Fruit fly (Drosophila melanogaster) whole organism, embryonic: ENCODE results near the gene CG34028.

ENCODE experiments used
- Aef1 ChIP-seq: fragments of 200-800 bp; sonication (Bioruptor generic); IDR thresholded peaks from 3 replicates; pipeline ENCODE4 v1.3.6; 2022; ENCODE audit warnings: missing biosample characterization, missing genetic modification characterization
- CG1024 ChIP-seq: fragments of 200-800 bp; sonication (Bioruptor generic); IDR thresholded peaks from 2 replicates; pipeline ENCODE4 v1.3.6; 2022; ENCODE audit warnings: missing biosample characterization, missing genetic modification characterization
- CG1233 ChIP-seq: fragments of 200-800 bp; sonication (Bioruptor generic); optimal IDR thresholded peaks from 4 replicates; lab custom pipeline; 2018; ENCODE audit warnings: missing biosample characterization, mild to moderate bottlenecking, missing genetic modification characterization
- CG12391 ChIP-seq: fragments of 200-800 bp; sonication (Bioruptor generic); optimal IDR thresholded peaks from 3 replicates; lab custom pipeline; 2018; ENCODE audit warnings: missing biosample characterization, mild to moderate bottlenecking, missing genetic modification characterization, moderate library complexity
- CG12744 ChIP-seq: fragments of 200-800 bp; sonication (Bioruptor generic); optimal IDR thresholded peaks from 2 replicates; lab custom pipeline; 2016; ENCODE audit warnings: missing biosample characterization, missing genetic modification characterization
- CG15073 ChIP-seq: fragments of 200-800 bp; sonication (Bioruptor generic); optimal IDR thresholded peaks from 2 replicates; lab custom pipeline; 2016; ENCODE audit warnings: missing biosample characterization, missing genetic modification characterization
- CG17328 ChIP-seq: fragments of 200-800 bp; sonication (Bioruptor generic); IDR thresholded peaks from 2 replicates; pipeline ENCODE4 v1.3.6; 2022; ENCODE audit warnings: missing biosample characterization, missing genetic modification characterization
- CG2875 ChIP-seq: fragments of 200-800 bp; sonication (Bioruptor generic); optimal IDR thresholded peaks from 2 replicates; lab custom pipeline; 2017; ENCODE audit warnings: missing biosample characterization, mild to moderate bottlenecking, missing genetic modification characterization, missing genetic modification reagents
- CG30020 ChIP-seq: fragments of 200-800 bp; optimal IDR thresholded peaks from 2 replicates; lab custom pipeline; 2019; ENCODE audit warnings: missing biosample characterization, mild to moderate bottlenecking, missing genetic modification characterization, moderate library complexity
- CG3065 ChIP-seq: fragments of 200-800 bp; sonication (Bioruptor generic); optimal IDR thresholded peaks from 2 replicates; lab custom pipeline; 2016; ENCODE audit warnings: missing biosample characterization, missing genetic modification characterization
- CG32772 ChIP-seq: fragments of 200-800 bp; sonication (Bioruptor generic); IDR thresholded peaks from 2 replicates; pipeline ENCODE4 v1.3.6; 2022; ENCODE audit warnings: missing biosample characterization, missing genetic modification characterization
- CG3726 ChIP-seq: fragments of 200-800 bp; sonication (Bioruptor generic); IDR thresholded peaks from 3 replicates; pipeline ENCODE4, ENCODE4 v1.3.6; 2022; ENCODE audit warnings: missing biosample characterization, missing genetic modification characterization
- CG3838 ChIP-seq: fragments of 200-800 bp; sonication (Bioruptor generic); optimal IDR thresholded peaks from 3 replicates; lab custom pipeline; 2016; ENCODE audit warnings: missing biosample characterization, missing genetic modification characterization
- CG42726 ChIP-seq: fragments of 200-800 bp; sonication (Bioruptor generic); IDR thresholded peaks from 2 replicates; pipeline ENCODE4 v1.3.6; 2022; ENCODE audit warnings: missing biosample characterization, missing genetic modification characterization; ENCODE audit not compliant: partially characterized antibody
- CG6765 ChIP-seq: fragments of 200-800 bp; sonication (Bioruptor generic); optimal IDR thresholded peaks from 3 replicates; lab custom pipeline; 2017; ENCODE audit warnings: missing biosample characterization, mild to moderate bottlenecking, missing genetic modification characterization
- CG7928 ChIP-seq: fragments of 200-800 bp; sonication (Bioruptor generic); optimal IDR thresholded peaks from 2 replicates; lab custom pipeline; 2017; ENCODE audit warnings: missing biosample characterization, mild to moderate bottlenecking, missing genetic modification characterization
- CG8290 ChIP-seq, 3 experiments: fragments of 200-800 bp; sonication (Bioruptor generic); optimal IDR thresholded peaks; 2 replicates each; lab custom pipeline; 2016 to 2019; ENCODE audit warnings: missing biosample characterization in 3 of 3, missing genetic modification characterization in 3 of 3, mild to moderate bottlenecking in 2 of 3, moderate library complexity in 1 of 3
- CG9215 ChIP-seq: fragments of 200-800 bp; sonication (Bioruptor generic); IDR thresholded peaks from 2 replicates; pipeline ENCODE4 v1.3.6; 2022; ENCODE audit warnings: missing biosample characterization, missing genetic modification characterization
- CHES-1-like ChIP-seq: fragments of 200-800 bp; sonication (Bioruptor generic); optimal IDR thresholded peaks from 2 replicates; lab custom pipeline; 2016; ENCODE audit warnings: missing biosample characterization, missing genetic modification characterization
- Camta ChIP-seq: fragments of 200-800 bp; sonication (Bioruptor generic); optimal IDR thresholded peaks from 2 replicates; lab custom pipeline; 2016; ENCODE audit warnings: missing biosample characterization, missing genetic modification characterization
- H2.0 ChIP-seq: fragments of 200-800 bp; sonication (Bioruptor generic); IDR thresholded peaks from 2 replicates; pipeline ENCODE4 v1.3.6; 2022; ENCODE audit warnings: missing biosample characterization, missing genetic modification characterization
- Hey ChIP-seq: fragments of 200-800 bp; sonication (Bioruptor generic); optimal IDR thresholded peaks from 3 replicates; lab custom pipeline; 2018; ENCODE audit warnings: missing biosample characterization, mild to moderate bottlenecking, missing genetic modification characterization
- Jarid2 ChIP-seq: fragments of 200-800 bp; sonication (Bioruptor generic); optimal IDR thresholded peaks from 3 replicates; lab custom pipeline; 2017; ENCODE audit warnings: mild to moderate bottlenecking, missing biosample characterization, missing genetic modification reagents, missing genetic modification characterization
- MESR4 ChIP-seq: fragments of 200-800 bp; sonication (Bioruptor generic); optimal IDR thresholded peaks from 2 replicates; lab custom pipeline; 2018; ENCODE audit warnings: missing biosample characterization, mild to moderate bottlenecking, missing genetic modification characterization, moderate library complexity
- Mad ChIP-seq: fragments of 200-800 bp; sonication (Bioruptor generic); optimal IDR thresholded peaks from 2 replicates; lab custom pipeline; 2016; ENCODE audit warnings: missing biosample characterization, missing genetic modification characterization
- Rx ChIP-seq: fragments of 200-800 bp; sonication (Bioruptor generic); IDR thresholded peaks from 2 replicates; pipeline ENCODE4 v1.3.6; 2022; ENCODE audit warnings: missing biosample characterization, missing genetic modification characterization
- Sox102F ChIP-seq: fragments of 200-800 bp; sonication (Bioruptor generic); optimal IDR thresholded peaks from 2 replicates; lab custom pipeline; 2018; ENCODE audit warnings: missing biosample characterization, mild to moderate bottlenecking, missing genetic modification characterization, moderate library complexity
- abd-A ChIP-seq: fragments of 200-800 bp; sonication (Bioruptor generic); optimal IDR thresholded peaks from 3 replicates; lab custom pipeline; 2019; ENCODE audit warnings: missing biosample characterization, mild to moderate bottlenecking, missing genetic modification characterization, moderate library complexity
- amos ChIP-seq: fragments of 200-800 bp; sonication (Bioruptor generic); IDR thresholded peaks from 2 replicates; pipeline ENCODE4 v1.3.6; 2022; ENCODE audit warnings: missing biosample characterization, missing genetic modification characterization; ENCODE audit not compliant: partially characterized antibody
- btn ChIP-seq: fragments of 200-800 bp; sonication (Bioruptor generic); optimal IDR thresholded peaks from 2 replicates; lab custom pipeline; 2016; ENCODE audit warnings: missing biosample characterization, missing genetic modification characterization
- cg ChIP-seq: fragments of 200-800 bp; sonication (Bioruptor generic); optimal IDR thresholded peaks from 3 replicates; lab custom pipeline; 2019; ENCODE audit warnings: missing biosample characterization, mild to moderate bottlenecking, missing genetic modification characterization, moderate library complexity
- exex ChIP-seq: fragments of 200-800 bp; sonication (Bioruptor generic); optimal IDR thresholded peaks from 4 replicates; lab custom pipeline; 2018; ENCODE audit warnings: missing biosample characterization, mild to moderate bottlenecking, missing genetic modification characterization, moderate library complexity
- gro ChIP-seq: fragments of 200-800 bp; sonication (Bioruptor generic); optimal IDR thresholded peaks from 2 replicates; lab custom pipeline; 2016; ENCODE audit warnings: missing biosample characterization, missing genetic modification characterization
- gsb ChIP-seq: fragments of 200-800 bp; sonication (Bioruptor generic); IDR thresholded peaks from 2 replicates; pipeline ENCODE4 v1.3.6; 2022; ENCODE audit warnings: missing biosample characterization, missing genetic modification characterization
- hth ChIP-seq: fragments of >200 bp; optimal IDR thresholded peaks from 2 replicates; lab custom pipeline; 2017; ENCODE audit warnings: inconsistent platforms
- ken ChIP-seq: fragments of 200-800 bp; sonication (Bioruptor generic); IDR thresholded peaks from 3 replicates; pipeline ENCODE4 v1.3.6; 2022; ENCODE audit warnings: missing biosample characterization, missing genetic modification characterization
- lilli ChIP-seq: fragments of 200-800 bp; sonication (Bioruptor generic); optimal IDR thresholded peaks from 3 replicates; lab custom pipeline; 2016; ENCODE audit warnings: missing biosample characterization, missing genetic modification characterization
- odd ChIP-seq: fragments of 200-800 bp; sonication (Bioruptor generic); optimal IDR thresholded peaks from 2 replicates; lab custom pipeline; 2017; ENCODE audit warnings: missing biosample characterization, mild to moderate bottlenecking, missing genetic modification characterization
- pnt ChIP-seq: fragments of 200-800 bp; sonication (Bioruptor generic); optimal IDR thresholded peaks from 3 replicates; lab custom pipeline; 2016; ENCODE audit warnings: missing biosample characterization, missing genetic modification characterization
- shn ChIP-seq: fragments of 200-800 bp; sonication (Bioruptor generic); optimal IDR thresholded peaks from 3 replicates; lab custom pipeline; 2016; ENCODE audit warnings: missing biosample characterization, missing genetic modification characterization
- sim ChIP-seq: fragments of 200-800 bp; sonication (Bioruptor generic); IDR thresholded peaks from 2 replicates; pipeline ENCODE4 v1.3.6; 2022; ENCODE audit warnings: missing biosample characterization, missing genetic modification characterization
- sisA ChIP-seq: fragments of 200-800 bp; sonication (Bioruptor generic); IDR thresholded peaks from 2 replicates; pipeline ENCODE4 v1.3.6; 2022; ENCODE audit warnings: missing biosample characterization, missing genetic modification characterization
- ssp ChIP-seq: fragments of 200-800 bp; sonication (Bioruptor generic); IDR thresholded peaks from 2 replicates; pipeline ENCODE4 v1.3.6; 2022; ENCODE audit warnings: missing biosample characterization, missing genetic modification characterization
- stwl ChIP-seq: fragments of 200-800 bp; sonication (Bioruptor generic); optimal IDR thresholded peaks from 3 replicates; lab custom pipeline; 2018; ENCODE audit warnings: missing biosample characterization, mild to moderate bottlenecking, missing genetic modification characterization, moderate library complexity
- tap ChIP-seq: fragments of 200-800 bp; optimal IDR thresholded peaks from 3 replicates; lab custom pipeline; 2019; ENCODE audit warnings: missing biosample characterization, mild to moderate bottlenecking, missing genetic modification characterization, moderate library complexity
- tup ChIP-seq: fragments of 200-800 bp; sonication (Bioruptor generic); optimal IDR thresholded peaks from 2 replicates; lab custom pipeline; 2016; ENCODE audit warnings: missing biosample characterization, mild to moderate bottlenecking, missing genetic modification characterization, moderate library complexity
- twi ChIP-seq: fragments of 200-800 bp; optimal IDR thresholded peaks from 2 replicates; lab custom pipeline; 2019; ENCODE audit warnings: missing biosample characterization, mild to moderate bottlenecking, missing genetic modification characterization, moderate library complexity
- vfl ChIP-seq: fragments of 200-800 bp; sonication (Bioruptor generic); optimal IDR thresholded peaks from 2 replicates; lab custom pipeline; 2016; ENCODE audit warnings: missing biosample characterization, missing genetic modification characterization
- zfh2 ChIP-seq: fragments of 200-800 bp; sonication (Bioruptor generic); optimal IDR thresholded peaks from 2 replicates; lab custom pipeline; 2016; ENCODE audit warnings: missing biosample characterization, missing genetic modification characterization

Gene CG34028

DNA sequence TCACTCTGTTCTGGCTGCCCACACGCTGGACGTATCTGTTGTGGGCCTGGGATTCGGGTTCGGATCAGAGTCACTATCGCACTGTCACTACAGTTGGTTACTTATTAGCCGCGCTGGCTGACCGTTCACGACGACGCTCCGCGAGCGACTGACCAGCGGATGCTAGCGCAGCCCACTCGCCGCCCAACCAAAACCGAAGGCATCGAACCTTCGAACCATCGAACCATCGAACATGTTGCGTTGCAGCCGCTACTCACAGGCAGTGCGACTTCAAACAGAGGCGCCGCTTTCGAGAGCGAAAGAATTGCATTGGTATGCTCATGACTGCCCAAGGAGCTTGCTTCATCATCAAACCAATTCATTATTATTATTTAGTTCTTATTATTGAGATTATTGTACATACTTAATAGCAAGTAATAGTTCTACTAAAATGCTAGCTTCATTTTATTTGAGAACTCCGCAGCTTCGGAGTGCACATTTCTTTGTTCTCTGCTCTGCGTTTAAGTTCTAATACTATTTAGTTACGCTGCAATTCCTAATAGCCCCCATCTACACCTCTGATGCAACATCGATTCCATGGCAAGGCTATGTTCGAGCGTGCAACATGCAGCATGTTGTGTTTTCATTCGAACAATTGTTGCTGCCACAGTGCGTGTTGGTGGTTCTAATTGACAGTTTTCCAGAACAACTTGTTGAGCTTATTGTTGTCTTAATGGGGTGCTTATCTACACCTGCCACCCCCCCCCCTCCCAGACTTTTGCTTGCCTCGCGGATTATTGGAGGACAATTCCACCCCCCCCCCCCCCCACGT lies 11.1 kb upstream of the CG34028 start, which contains the start of gene mgl (continued):
- peak; percentile 83 for TF ChIP-seq CG2875
- no peak for TF ChIP-seq CG1024 (GFP tag; lab: Robert Waterston, UW)
- TF ChIP-seq twi, result peak; percentile 30
- TF ChIP-seq ken (GFP tag; lab: Robert Waterston, UW), result peak; percentile 43; the same call in 2 of the 3 replicates
- TF ChIP-seq CG3065 (GFP tag; lab: Kevin White, UChicago), result peak; percentile 30
- no peak for TF ChIP-seq hth (lab: Kevin White, UChicago)
- TF ChIP-seq CG15073 (GFP tag; lab: Kevin White, UChicago), result no peak
- peak; percentile 52 for TF ChIP-seq pnt
- TF ChIP-seq vfl, result no peak
- no peak for TF ChIP-seq stwl
- TF ChIP-seq CG32772 (GFP tag; lab: Robert Waterston, UW), result 0 out of 2 replicates have a peak, but pooled peaks have one; percentile 29
- peak; percentile 67 for TF ChIP-seq Camta (GFP tag; lab: Kevin White, UChicago)
- TF ChIP-seq sim (GFP tag; lab: Robert Waterston, UW), result no peak
- TF ChIP-seq CG9215 (GFP tag; lab: Robert Waterston, UW), result no peak
- TF ChIP-seq Jarid2 (GFP tag; lab: Kevin White, UChicago), result peak; percentile 94
- no peak for TF ChIP-seq cg (GFP tag; lab: Kevin White, UChicago)
- peak; percentile 49 for TF ChIP-seq CG1233 (GFP tag; lab: Kevin White, UChicago)
- TF ChIP-seq odd (GFP tag; lab: Kevin White, UChicago), result peak; percentile 32
- peak; percentile 50; the same call in 1 of the 2 replicates for TF ChIP-seq amos (GFP tag; lab: Robert Waterston, UW)
- TF ChIP-seq CG3838 (GFP tag; lab: Kevin White, UChicago), result peak; percentile 86
- no peak for TF ChIP-seq CG30020
- peak; percentile 68 for TF ChIP-seq Mad (GFP tag; lab: Kevin White, UChicago)
- peak; percentile 57 for TF ChIP-seq CG17328 (GFP tag; lab: Robert Waterston, UW)
- TF ChIP-seq Hey (tag; lab: Kevin White, UChicago), result no peak
- peak; percentile 2 for TF ChIP-seq CG8290 (GFP tag; optimal IDR thresholded peaks at IDR 0.05; lab: Kevin White, UChicago)
- peak in 1 of 2 experiments; percentile 56 for TF ChIP-seq CG8290 (tag; optimal IDR thresholded peaks at IDR 0.05; lab: Kevin White, UChicago)
- peak; percentile 18 for TF ChIP-seq exex (tag; lab: Kevin White, UChicago)
- TF ChIP-seq Sox102F (GFP tag; lab: Kevin White, UChicago), result peak; percentile 82
- TF ChIP-seq shn, result peak; percentile 35
- TF ChIP-seq Aef1, result peak; percentile 14; the same call in 1 of the 3 replicates
- TF ChIP-seq tap, result no peak
- peak; percentile 57 for TF ChIP-seq abd-A (tag; lab: Kevin White, UChicago)
- no peak for TF ChIP-seq MESR4 (GFP tag; lab: Kevin White, UChicago)
- TF ChIP-seq zfh2 (GFP tag; lab: Kevin White, UChicago), result peak; percentile 37
- TF ChIP-seq Rx (GFP tag; lab: Robert Waterston, UW), result peak; percentile 61
- TF ChIP-seq CG42726 (GFP tag; lab: Robert Waterston, UW), result peak; percentile 51; the same call in 1 of the 2 replicates
- TF ChIP-seq CG6765, result no peak
- peak; percentile 59 for TF ChIP-seq tup (GFP tag; lab: Kevin White, UChicago)
- no peak for TF ChIP-seq btn
- no peak for TF ChIP-seq CHES-1-like (GFP tag; lab: Kevin White, UChicago)
- peak; percentile 41; the same call in 1 of the 2 replicates for TF ChIP-seq H2.0 (GFP tag; lab: Robert Waterston, UW)
- peak; percentile 5 for TF ChIP-seq CG7928 (GFP tag; lab: Kevin White, UChicago)
- TF ChIP-seq ssp (GFP tag; lab: Robert Waterston, UW), result peak; percentile 41; the same call in 1 of the 2 replicates
- peak; percentile 79 for TF ChIP-seq CG12391 (tag; lab: Kevin White, UChicago)
- no peak for TF ChIP-seq CG3726 (GFP tag; lab: Robert Waterston, UW)
- no peak for TF ChIP-seq gsb (GFP tag; lab: Robert Waterston, UW)
- TF ChIP-seq sisA (GFP tag; lab: Robert Waterston, UW), result peak; percentile 72
- peak; percentile 41 for TF ChIP-seq gro (GFP tag; lab: Kevin White, UChicago)
- peak; percentile 41 for TF ChIP-seq CG12744 (GFP tag; lab: Kevin White, UChicago)
- TF ChIP-seq lilli (GFP tag; lab: Kevin White, UChicago), result peak; percentile 80
